Worm (Caenorhabditis elegans) whole organism, midembryonic: ENCODE measurements around the gene ech-3.

Experiments
- cog-1 ChIP-seq: sonication (generic microtip); optimal IDR thresholded peaks from 2 replicates; lab custom pipeline; 2016; ENCODE audit warnings: missing genetic modification characterization, missing compliant biosample characterization
- klf-2 ChIP-seq: fragments of 200-800 bp; sonication (Bioruptor generic); conservative IDR thresholded peaks from 2 replicates; pipeline ENCODE4 v1.3.6; 2022; ENCODE audit warnings: missing genetic modification reagents, missing genetic modification characterization, missing compliant biosample characterization

DNA sequence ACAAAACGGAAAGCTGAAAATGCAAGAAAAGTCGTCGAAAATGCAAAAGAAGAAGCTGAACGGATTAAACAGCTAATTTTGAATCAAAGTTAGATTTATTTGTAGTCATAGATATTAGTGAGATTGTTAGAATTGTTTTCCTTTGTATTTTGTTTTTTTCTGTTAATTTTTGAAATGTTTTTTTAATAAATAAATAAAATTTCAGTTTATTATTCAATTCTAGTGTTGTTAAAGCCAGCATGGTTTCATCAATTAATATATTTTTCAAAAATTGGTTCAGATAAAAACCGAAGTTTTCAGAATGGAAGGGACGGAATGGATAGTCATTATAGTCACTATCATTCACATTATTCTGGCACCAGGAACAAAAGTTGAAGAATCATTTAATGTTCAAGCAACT is 12.8 kb downstream of the ech-3 start, which contains the start of gene algn-12:
- TF ChIP-seq cog-1 (tag; lab: Kevin White, UChicago) (no peak), klf-2 (GFP tag; lab: Robert Waterston, UW) (no peak)
